Worm (Caenorhabditis elegans): Measurements from ENCODE around the gene C13A10.2.

- TF ChIP-seq elt-3 (tag; optimal IDR thresholded peaks at IDR 0.05) (no peak), ceh-28 (tag; optimal IDR thresholded peaks at IDR 0.05) (no peak), unc-62 (GFP tag; optimal IDR thresholded peaks at IDR 0.05) (no peak), nfya-1 (tag; optimal IDR thresholded peaks at IDR 0.05; ENCODE audit: insufficient read depth) (no peak), ZK546.5 (tag; optimal IDR thresholded peaks at IDR 0.05) (no peak), lin-15B (tag; optimal IDR thresholded peaks at IDR 0.05) (no peak), fkh-10 (GFP tag; optimal IDR thresholded peaks at IDR 0.05) (no peak), ceh-82 (tag; optimal IDR thresholded peaks at IDR 0.05) (no peak), fos-1 (tag; optimal IDR thresholded peaks at IDR 0.05) (no peak), lsy-12 (tag; optimal IDR thresholded peaks at IDR 0.05) (no peak), lin-39 (tag; optimal IDR thresholded peaks at IDR 0.05) (no peak)
These were observed 40.6 kb upstream of the C13A10.2 start, which contains the start of gene F54D12.2 for ce11 chrII:1398396-1398795.

Measured in whole organism, L3 larva.